Worm (Caenorhabditis elegans) whole organism, L1 larva: ENCODE data around the gene Y39A1A.10.

Experiments
- C34B4.2 ChIP-seq: sonication (generic microtip); optimal IDR thresholded peaks from 2 replicates; lab custom pipeline; 2017; ENCODE audit warnings: mild to moderate bottlenecking, missing genetic modification characterization, missing compliant biosample characterization
- F16B12.6 ChIP-seq: fragments of 150-350 bp; optimal IDR thresholded peaks from 2 replicates; lab custom pipeline; 2014; ENCODE audit warnings: missing biosample characterization, missing genetic modification characterization
- aha-1 ChIP-seq: fragments of 150-350 bp; optimal IDR thresholded peaks from 2 replicates; lab custom pipeline; 2014; ENCODE audit warnings: missing biosample characterization, missing genetic modification characterization
- alr-1 ChIP-seq: fragments of 200-800 bp; sonication (Bioruptor generic); optimal IDR thresholded peaks from 2 replicates; lab custom pipeline; 2018; ENCODE audit warnings: borderline replicate concordance, mild to moderate bottlenecking, missing genetic modification characterization, missing compliant biosample characterization
- ama-1 ChIP-seq: fragments of 150-350 bp; optimal IDR thresholded peaks from 2 replicates; lab custom pipeline; 2014
- ceh-63 ChIP-seq: fragments of 200-800 bp; sonication (Bioruptor generic); optimal IDR thresholded peaks from 2 replicates; lab custom pipeline; 2018; ENCODE audit warnings: mild to moderate bottlenecking, missing genetic modification characterization, missing compliant biosample characterization
- ceh-8 ChIP-seq: fragments of 200-800 bp; sonication (Bioruptor generic); optimal IDR thresholded peaks from 2 replicates; lab custom pipeline; 2018; ENCODE audit warnings: mild to moderate bottlenecking, missing genetic modification characterization, moderate library complexity, missing compliant biosample characterization
- ceh-82 ChIP-seq, 3 experiments: fragments of 150-350 bp in 1 of 3; sonication (generic microtip) in 2 of 3; optimal IDR thresholded peaks; 2 replicates each; lab custom pipeline; 2014 to 2017; ENCODE audit warnings: missing biosample characterization in 3 of 3, missing genetic modification characterization in 3 of 3
- ceh-90 ChIP-seq: sonication (generic microtip); optimal IDR thresholded peaks from 2 replicates; lab custom pipeline; 2016; ENCODE audit warnings: missing genetic modification characterization, missing compliant biosample characterization
- ces-1 ChIP-seq: fragments of 150-350 bp; optimal IDR thresholded peaks from 2 replicates; lab custom pipeline; 2014; ENCODE audit warnings: missing biosample characterization, missing genetic modification reagents, missing genetic modification characterization
- dpl-1 ChIP-seq, 3 experiments: fragments of 150-350 bp in 2 of 3; sonication (generic microtip) in 1 of 3; optimal IDR thresholded peaks; 2 replicates each; lab custom pipeline; 2014 to 2017; ENCODE audit warnings: missing biosample characterization in 3 of 3, missing genetic modification characterization in 3 of 3, missing genetic modification reagents in 3 of 3
- dsc-1 ChIP-seq: sonication (generic microtip); optimal IDR thresholded peaks from 2 replicates; lab custom pipeline; 2016; ENCODE audit warnings: mild to moderate bottlenecking, missing genetic modification characterization, missing compliant biosample characterization
- efl-1 ChIP-seq, 4 experiments: fragments of 150-350 bp; optimal IDR thresholded peaks in 3 of 4; peaks in 1 of 4; 1 replicate in 1 of 4; 2 replicates in 3 of 4; lab custom pipeline; 2014; ENCODE audit warnings: missing biosample characterization in 2 of 4, missing genetic modification characterization in 2 of 4, missing genetic modification reagents in 2 of 4
- efl-3 ChIP-seq: fragments of 200-800 bp; sonication (Bioruptor generic); optimal IDR thresholded peaks from 2 replicates; lab custom pipeline; 2018; ENCODE audit warnings: mild to moderate bottlenecking, missing genetic modification characterization, missing compliant biosample characterization
- egl-27 ChIP-seq, 2 experiments: fragments of 150-350 bp in 1 of 2; sonication (generic microtip); optimal IDR thresholded peaks; 3 replicates each; lab custom pipeline; 2017 to 2018; ENCODE audit warnings: missing biosample characterization in 2 of 2, missing genetic modification characterization in 2 of 2, missing genetic modification reagents in 2 of 2
- elt-3 ChIP-seq, 6 experiments: fragments of 150-350 bp in 1 of 6; sonication (generic microtip); optimal IDR thresholded peaks; 2 replicates each; lab custom pipeline; 2017 to 2018; ENCODE audit warnings: missing biosample characterization in 6 of 6, missing genetic modification characterization in 6 of 6, inconsistent platforms in 1 of 6
- fkh-10 ChIP-seq: sonication (generic microtip); optimal IDR thresholded peaks from 2 replicates; lab custom pipeline; 2017; ENCODE audit warnings: missing biosample characterization, missing genetic modification reagents, missing genetic modification characterization
- fkh-8 ChIP-seq: sonication (generic microtip); optimal IDR thresholded peaks from 2 replicates; lab custom pipeline; 2016; ENCODE audit warnings: mild to moderate bottlenecking, missing genetic modification characterization, missing compliant biosample characterization
- hlh-17 ChIP-seq: fragments of 200-800 bp; sonication (Bioruptor generic); optimal IDR thresholded peaks from 2 replicates; lab custom pipeline; 2018; ENCODE audit warnings: missing genetic modification characterization, mild to moderate bottlenecking, missing compliant biosample characterization, moderate library complexity, borderline replicate concordance
- hpl-2 ChIP-seq: fragments of 150-350 bp; optimal IDR thresholded peaks from 2 replicates; lab custom pipeline; 2014; ENCODE audit warnings: missing biosample characterization, missing genetic modification reagents, missing genetic modification characterization
- irx-1 ChIP-seq: sonication (generic microtip); optimal IDR thresholded peaks from 2 replicates; lab custom pipeline; 2016; ENCODE audit warnings: missing genetic modification characterization, missing compliant biosample characterization
- isw-1 ChIP-seq: fragments of 200-800 bp; sonication (Bioruptor generic); IDR thresholded peaks from 2 replicates; pipeline ENCODE4 v1.3.6; 2022; ENCODE audit warnings: missing genetic modification characterization, missing compliant biosample characterization
- jun-1 ChIP-seq: fragments of 150-350 bp; optimal IDR thresholded peaks from 2 replicates; lab custom pipeline; 2014; ENCODE audit warnings: missing biosample characterization, missing genetic modification reagents, missing genetic modification characterization
- lin-39 ChIP-seq: fragments of 150-350 bp; optimal IDR thresholded peaks from 2 replicates; lab custom pipeline; 2014; ENCODE audit warnings: missing biosample characterization, missing genetic modification reagents, missing genetic modification characterization
- lir-3 ChIP-seq: sonication (generic microtip); optimal IDR thresholded peaks from 2 replicates; lab custom pipeline; 2016; ENCODE audit warnings: mild to moderate bottlenecking, missing genetic modification characterization, moderate library complexity, missing compliant biosample characterization; ENCODE audit not compliant: poor library complexity
- mdl-1 ChIP-seq, 2 experiments: fragments of 150-350 bp; optimal IDR thresholded peaks; 2 replicates each; lab custom pipeline; 2014 to 2017; ENCODE audit warnings: missing biosample characterization in 2 of 2, missing genetic modification characterization in 2 of 2, inconsistent platforms in 1 of 2
- mep-1 ChIP-seq: fragments of 150-350 bp; optimal IDR thresholded peaks from 2 replicates; lab custom pipeline; 2014; ENCODE audit warnings: missing biosample characterization, missing genetic modification characterization
- nhr-11 ChIP-seq: fragments of 150-350 bp; optimal IDR thresholded peaks from 2 replicates; lab custom pipeline; 2014; ENCODE audit warnings: missing biosample characterization, missing genetic modification characterization
- nhr-20 ChIP-seq: sonication (generic microtip); optimal IDR thresholded peaks from 2 replicates; lab custom pipeline; 2016; ENCODE audit warnings: mild to moderate bottlenecking, missing genetic modification characterization, missing compliant biosample characterization
- nhr-237 ChIP-seq: fragments of 150-350 bp; optimal IDR thresholded peaks from 2 replicates; lab custom pipeline; 2014; ENCODE audit warnings: missing biosample characterization, missing genetic modification characterization
- nhr-28 ChIP-seq: fragments of 150-350 bp; optimal IDR thresholded peaks from 2 replicates; lab custom pipeline; 2014; ENCODE audit warnings: missing biosample characterization, missing genetic modification characterization
- nhr-76 ChIP-seq: sonication (generic microtip); optimal IDR thresholded peaks from 2 replicates; lab custom pipeline; 2017; ENCODE audit warnings: missing biosample characterization, missing genetic modification characterization
- nhr-77 ChIP-seq: fragments of 150-350 bp; optimal IDR thresholded peaks from 2 replicates; lab custom pipeline; 2014; ENCODE audit warnings: missing biosample characterization, missing genetic modification characterization
- nhr-84 ChIP-seq: sonication (generic microtip); optimal IDR thresholded peaks from 2 replicates; lab custom pipeline; 2017; ENCODE audit warnings: missing biosample characterization, missing genetic modification characterization
- nhr-85 ChIP-seq: sonication (generic microtip); peaks from one replicate; lab custom pipeline; 2016; ENCODE audit warnings: missing genetic modification characterization, inconsistent platforms, missing compliant biosample characterization
- nhr-90 ChIP-seq: sonication (generic microtip); optimal IDR thresholded peaks from 2 replicates; lab custom pipeline; 2016; ENCODE audit warnings: mild to moderate bottlenecking, missing genetic modification characterization, missing compliant biosample characterization; ENCODE audit not compliant: poor library complexity
- pag-3 ChIP-seq: sonication (generic microtip); optimal IDR thresholded peaks from 2 replicates; lab custom pipeline; 2017; ENCODE audit warnings: missing genetic modification characterization, mild to moderate bottlenecking, missing compliant biosample characterization, antibody characterized with exemption, borderline replicate concordance; ENCODE audit not compliant: insufficient read depth
- pax-3 ChIP-seq: fragments of 200-800 bp; sonication (Bioruptor generic); optimal IDR thresholded peaks from 2 replicates; lab custom pipeline; 2018; ENCODE audit warnings: mild to moderate bottlenecking, missing genetic modification characterization, moderate library complexity, missing compliant biosample characterization
- rnt-1 ChIP-seq: sonication (generic microtip); optimal IDR thresholded peaks from 2 replicates; lab custom pipeline; 2016; ENCODE audit warnings: mild to moderate bottlenecking, missing genetic modification characterization, moderate library complexity, missing compliant biosample characterization
- snpc-4 ChIP-seq: fragments of 150-350 bp; optimal IDR thresholded peaks from 2 replicates; lab custom pipeline; 2014; ENCODE audit warnings: missing biosample characterization, missing genetic modification characterization
- sox-4 ChIP-seq: sonication (generic microtip); optimal IDR thresholded peaks from 2 replicates; lab custom pipeline; 2016; ENCODE audit warnings: missing genetic modification characterization, missing compliant biosample characterization
- sptf-1 ChIP-seq: fragments of 150-350 bp; optimal IDR thresholded peaks from 2 replicates; lab custom pipeline; 2014; ENCODE audit warnings: missing biosample characterization, missing genetic modification characterization
- sup-37 ChIP-seq: fragments of 200-800 bp; sonication (Bioruptor generic); optimal IDR thresholded peaks from 2 replicates; lab custom pipeline; 2018; ENCODE audit warnings: mild to moderate bottlenecking, missing genetic modification characterization, missing compliant biosample characterization
- swsn-7 ChIP-seq: sonication (generic microtip); optimal IDR thresholded peaks from 2 replicates; lab custom pipeline; 2016; ENCODE audit warnings: missing genetic modification characterization, missing compliant biosample characterization
- tlp-1 ChIP-seq: fragments of 150-350 bp; optimal IDR thresholded peaks from 2 replicates; lab custom pipeline; 2014; ENCODE audit warnings: missing biosample characterization, missing genetic modification characterization
- unc-62 ChIP-seq: fragments of 150-350 bp; optimal IDR thresholded peaks from 2 replicates; lab custom pipeline; 2014; ENCODE audit warnings: missing biosample characterization, missing genetic modification reagents, missing genetic modification characterization
- vab-15 ChIP-seq: sonication (generic microtip); optimal IDR thresholded peaks from 2 replicates; lab custom pipeline; 2017; ENCODE audit warnings: missing genotype, mild to moderate bottlenecking, missing genetic modification characterization, missing compliant biosample characterization
- ztf-4 ChIP-seq: fragments of 150-350 bp; optimal IDR thresholded peaks from 2 replicates; lab custom pipeline; 2014; ENCODE audit warnings: missing biosample characterization, missing genetic modification characterization

The Y39A1A.10 gene

DNA sequence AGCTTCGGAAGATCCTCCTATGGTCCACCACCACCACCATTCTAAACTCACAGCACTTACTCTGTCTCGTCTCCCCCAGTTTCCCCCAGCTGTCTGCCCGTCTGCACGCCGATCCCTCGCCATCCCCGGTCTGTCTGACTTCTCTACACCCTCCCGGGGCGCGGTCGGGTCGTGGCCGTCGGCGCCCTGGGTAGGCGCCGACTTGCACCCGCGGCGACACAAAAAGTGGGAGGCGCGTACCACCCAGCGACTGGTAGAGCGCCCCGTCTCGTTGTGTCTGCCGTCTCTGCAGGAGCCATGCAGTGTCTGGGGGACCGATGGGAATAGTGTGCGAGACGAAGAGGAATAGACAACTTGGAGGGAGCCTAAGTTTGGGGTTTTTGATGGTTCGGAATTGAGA, 1.5 kb downstream of the Y39A1A.10 start (continued):
- TF ChIP-seq sptf-1 (tag; lab: Kevin White, UChicago) = no peak
- no peak for TF ChIP-seq alr-1 (tag; lab: Kevin White, UChicago)
- peak; percentile 79 for TF ChIP-seq dsc-1 (tag; lab: Kevin White, UChicago)
- TF ChIP-seq lin-39 = peak; percentile 20
- TF ChIP-seq pag-3 = no peak
- peak; percentile 74 for TF ChIP-seq nhr-77 (tag; lab: Kevin White, UChicago)
- no peak for TF ChIP-seq nhr-28 (tag; lab: Kevin White, UChicago)
- no peak for TF ChIP-seq lir-3 (tag; lab: Kevin White, UChicago)
- TF ChIP-seq mdl-1 (tag; optimal IDR thresholded peaks at IDR 0.05; lab: Kevin White, UChicago) = peak in 1 of 2 experiments; percentile 80
- no peak for TF ChIP-seq hlh-17 (GFP tag; lab: Kevin White, UChicago)
- TF ChIP-seq hpl-2 (GFP tag; lab: Kevin White, UChicago) = no peak
- peak; percentile 51 for TF ChIP-seq sup-37 (GFP tag; lab: Kevin White, UChicago)
- no peak for TF ChIP-seq C34B4.2 (tag; lab: Kevin White, UChicago)
- no peak for TF ChIP-seq nhr-84 (tag; lab: Kevin White, UChicago)
- TF ChIP-seq dpl-1 (GFP tag; optimal IDR thresholded peaks at IDR 0.05; lab: Kevin White, UChicago) = peak; percentile 51 to 70 (median 58)
- TF ChIP-seq efl-1 (optimal IDR thresholded peaks at IDR 0.05; lab: Kevin White, UChicago) = peak; percentile 75 to 82
- peak in 1 of 2 experiments; percentile 61 for TF ChIP-seq efl-1 (GFP tag; optimal IDR thresholded peaks at IDR 0.05 in 1 of 2; lab: Kevin White, UChicago)
- peak; percentile 68 for TF ChIP-seq isw-1 (GFP tag; lab: Robert Waterston, UW)
- TF ChIP-seq pax-3 (tag; lab: Kevin White, UChicago) = peak; percentile 68
- TF ChIP-seq irx-1 = peak; percentile 72
- peak; percentile 7 for TF ChIP-seq nhr-237 (tag; lab: Kevin White, UChicago)
- TF ChIP-seq jun-1 = peak; percentile 87
- TF ChIP-seq egl-27 (tag; optimal IDR thresholded peaks at IDR 0.05; lab: Kevin White, UChicago) = peak; percentile 60 to 75
- TF ChIP-seq ceh-63 (GFP tag; lab: Kevin White, UChicago) = no peak
- TF ChIP-seq nhr-90 (tag; lab: Kevin White, UChicago) = peak; percentile 89
- peak in 2 of 6 experiments; percentile 28 to 56 for TF ChIP-seq elt-3 (tag; optimal IDR thresholded peaks at IDR 0.05; lab: Kevin White, UChicago)
- TF ChIP-seq ztf-4 = peak; percentile 86
- TF ChIP-seq unc-62 (GFP tag; lab: Kevin White, UChicago) = no peak
- TF ChIP-seq ceh-8 (GFP tag; lab: Kevin White, UChicago) = peak; percentile 98
- TF ChIP-seq ceh-90 = no peak
- no peak for TF ChIP-seq tlp-1 (tag; lab: Kevin White, UChicago)
- TF ChIP-seq aha-1 (tag; lab: Kevin White, UChicago) = peak; percentile 91
- no peak for TF ChIP-seq ces-1

DNA sequence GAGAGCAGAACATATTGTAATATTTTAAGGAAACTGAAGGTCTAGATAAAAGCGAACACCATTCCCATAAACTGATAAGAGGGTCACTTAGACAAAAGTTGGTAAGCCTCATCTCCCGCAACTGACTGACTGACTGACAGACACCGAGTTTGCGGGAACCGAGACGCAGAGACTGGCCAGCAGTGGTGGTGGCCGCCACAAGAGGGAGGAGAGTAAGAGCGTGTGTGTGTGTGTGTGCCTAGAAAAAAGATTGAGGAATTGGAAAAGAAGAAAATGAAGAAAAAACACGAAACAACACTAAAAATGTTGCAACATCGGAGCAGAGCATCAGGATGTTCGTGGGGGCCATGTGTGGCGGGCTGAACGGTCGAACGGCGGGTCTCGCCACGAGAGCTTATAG, 2.0 kb downstream of the Y39A1A.10 start:
- TF ChIP-seq rnt-1 (tag; lab: Kevin White, UChicago) (peak; percentile 51), fkh-8 (tag; lab: Kevin White, UChicago) (no peak), ceh-82 (tag; optimal IDR thresholded peaks at IDR 0.05; lab: Kevin White, UChicago) (peak in 1 of 3 experiments; percentile 2), efl-1 (optimal IDR thresholded peaks at IDR 0.05; lab: Kevin White, UChicago) (no peak), efl-1 (GFP tag; optimal IDR thresholded peaks at IDR 0.05 in 1 of 2; lab: Kevin White, UChicago) (peak in 1 of 2 experiments; percentile 53)

DNA sequence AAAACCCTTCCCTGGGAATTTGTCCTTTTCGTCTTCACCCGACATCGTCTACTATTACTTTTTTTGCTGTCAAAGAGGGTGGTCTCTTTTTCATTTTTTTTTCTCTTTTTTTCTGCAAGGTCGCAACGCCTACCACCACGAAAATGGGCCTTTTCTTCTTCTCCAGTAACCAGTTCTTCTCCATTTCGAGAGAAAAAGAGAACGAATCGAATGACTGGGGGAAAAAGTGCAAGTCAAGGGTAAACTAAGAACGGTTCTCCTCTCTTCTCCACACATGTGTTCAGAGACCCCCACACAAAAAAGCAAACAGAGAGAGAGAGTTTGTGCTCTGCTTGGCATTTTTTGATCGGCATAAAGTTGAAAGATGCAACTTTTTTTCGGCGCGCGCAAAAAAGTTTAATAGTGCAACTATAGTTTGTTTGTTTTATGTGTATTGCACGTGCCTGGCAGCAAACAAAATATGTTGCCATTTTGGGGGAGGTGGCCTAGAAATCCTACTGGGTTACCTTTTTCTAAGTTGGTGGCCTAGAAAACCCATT, 4.0 kb downstream of the Y39A1A.10 start:
- TF ChIP-seq sox-4 (tag; lab: Kevin White, UChicago) (no peak), mep-1 (peak; percentile 12), nhr-76 (tag; lab: Kevin White, UChicago) (no peak), elt-3 (tag; optimal IDR thresholded peaks at IDR 0.05; lab: Kevin White, UChicago) (no peak), nhr-85 (tag; lab: Kevin White, UChicago) (peak; percentile 3), pax-3 (tag; lab: Kevin White, UChicago) (no peak), ceh-8 (GFP tag; lab: Kevin White, UChicago) (no peak), jun-1 (no peak), ces-1 (no peak), ama-1 (lab: Kevin White, UChicago) (no peak), nhr-11 (tag; lab: Kevin White, UChicago) (no peak), mdl-1 (tag; optimal IDR thresholded peaks at IDR 0.05; lab: Kevin White, UChicago) (peak in 1 of 2 experiments; percentile 41), tlp-1 (tag; lab: Kevin White, UChicago) (no peak), nhr-20 (tag; lab: Kevin White, UChicago) (peak; percentile 23), snpc-4 (tag; lab: Kevin White, UChicago) (no peak), efl-3 (GFP tag; lab: Kevin White, UChicago) (no peak), unc-62 (GFP tag; lab: Kevin White, UChicago) (no peak), F16B12.6 (no peak), vab-15 (no peak), swsn-7 (tag; lab: Kevin White, UChicago) (no peak), fkh-10 (no peak)
